Fruit fly (Drosophila melanogaster) whole organism, embryonic: ENCODE results near the gene mof.

ENCODE experiments used
- Adf1 ChIP-seq: fragments of 200-800 bp; sonication (Bioruptor generic); IDR thresholded peaks from 2 replicates; pipeline ENCODE4 v1.3.6; 2022; ENCODE audit warnings: missing biosample characterization, missing genetic modification characterization
- CG11093 ChIP-seq: fragments of 200-800 bp; sonication (Bioruptor generic); IDR thresholded peaks from 3 replicates; pipeline ENCODE4 v1.3.6; 2022; ENCODE audit warnings: missing biosample characterization, missing genetic modification characterization
- CG11696 ChIP-seq: fragments of 200-800 bp; sonication (Bioruptor generic); IDR thresholded peaks from 2 replicates; pipeline ENCODE4 v1.3.6; 2022; ENCODE audit warnings: missing biosample characterization, missing genetic modification characterization
- CG12155 ChIP-seq: fragments of 200-800 bp; sonication (Bioruptor generic); optimal IDR thresholded peaks from 3 replicates; lab custom pipeline; 2016; ENCODE audit warnings: missing biosample characterization, missing genetic modification characterization
- CG13296 ChIP-seq: fragments of 200-800 bp; sonication (Bioruptor generic); optimal IDR thresholded peaks from 3 replicates; lab custom pipeline; 2018; ENCODE audit warnings: missing biosample characterization, mild to moderate bottlenecking, missing genetic modification characterization
- CG14965 ChIP-seq: fragments of 200-800 bp; sonication (Bioruptor generic); optimal IDR thresholded peaks from 2 replicates; lab custom pipeline; 2016; ENCODE audit warnings: missing biosample characterization, missing genetic modification characterization, borderline replicate concordance
- CG15269 ChIP-seq: fragments of 200-800 bp; sonication (Bioruptor generic); optimal IDR thresholded peaks from 2 replicates; lab custom pipeline; 2018; ENCODE audit warnings: missing biosample characterization, mild to moderate bottlenecking, missing genetic modification characterization, moderate library complexity
- CG16779 ChIP-seq: fragments of 200-800 bp; sonication (Bioruptor generic); IDR thresholded peaks from 2 replicates; pipeline ENCODE4 v1.3.6; 2022; ENCODE audit warnings: missing biosample characterization, missing genetic modification characterization
- CG16813 ChIP-seq: fragments of 200-800 bp; sonication (Bioruptor generic); IDR thresholded peaks from 3 replicates; pipeline ENCODE4 v1.3.6; 2022; ENCODE audit warnings: missing biosample characterization, missing genetic modification characterization; ENCODE audit not compliant: partially characterized antibody
- CG17612 ChIP-seq: fragments of 200-800 bp; sonication (Bioruptor generic); IDR thresholded peaks from 2 replicates; pipeline ENCODE4 v1.3.6; 2022; ENCODE audit warnings: missing biosample characterization, missing genetic modification characterization
- CG17829 ChIP-seq: fragments of 200-800 bp; optimal IDR thresholded peaks from 2 replicates; lab custom pipeline; 2019; ENCODE audit warnings: missing biosample characterization, mild to moderate bottlenecking, missing genetic modification characterization, moderate library complexity
- CG18599 ChIP-seq: fragments of 200-800 bp; sonication (Bioruptor generic); optimal IDR thresholded peaks from 3 replicates; lab custom pipeline; 2017; ENCODE audit warnings: missing biosample characterization, missing genetic modification characterization, mild to moderate bottlenecking, moderate library complexity, missing genetic modification reagents
- CG33557 ChIP-seq: fragments of 200-800 bp; sonication (Bioruptor generic); optimal IDR thresholded peaks from 2 replicates; lab custom pipeline; 2019; ENCODE audit warnings: missing biosample characterization, mild to moderate bottlenecking, missing genetic modification characterization, moderate library complexity
- CG34422 ChIP-seq: fragments of 200-800 bp; sonication (Bioruptor generic); IDR thresholded peaks from 3 replicates; pipeline ENCODE4 v1.3.6; 2022; ENCODE audit warnings: missing biosample characterization, missing genetic modification characterization
- CG3726 ChIP-seq: fragments of 200-800 bp; sonication (Bioruptor generic); IDR thresholded peaks from 3 replicates; pipeline ENCODE4, ENCODE4 v1.3.6; 2022; ENCODE audit warnings: missing biosample characterization, missing genetic modification characterization
- CG42726 ChIP-seq: fragments of 200-800 bp; sonication (Bioruptor generic); IDR thresholded peaks from 2 replicates; pipeline ENCODE4 v1.3.6; 2022; ENCODE audit warnings: missing biosample characterization, missing genetic modification characterization; ENCODE audit not compliant: partially characterized antibody
- CG43689 ChIP-seq: fragments of 200-800 bp; sonication (Bioruptor generic); IDR thresholded peaks from 2 replicates; pipeline ENCODE4 v1.3.6; 2022; ENCODE audit warnings: missing biosample characterization, missing genetic modification characterization
- CG5245 ChIP-seq: fragments of 200-800 bp; sonication (Bioruptor generic); optimal IDR thresholded peaks from 3 replicates; lab custom pipeline; 2016; ENCODE audit warnings: missing biosample characterization, missing genetic modification characterization
- CG7357 ChIP-seq: fragments of 200-800 bp; sonication (Bioruptor generic); IDR thresholded peaks from 3 replicates; pipeline ENCODE4 v1.3.6; 2022; ENCODE audit warnings: missing biosample characterization, missing genetic modification characterization
- CG8089 ChIP-seq: fragments of 200-800 bp; sonication (Bioruptor generic); optimal IDR thresholded peaks from 3 replicates; lab custom pipeline; 2016; ENCODE audit warnings: missing biosample characterization, missing genetic modification characterization
- CG9437 ChIP-seq: fragments of 200-800 bp; sonication (Bioruptor generic); optimal IDR thresholded peaks from 2 replicates; lab custom pipeline; 2018; ENCODE audit warnings: missing biosample characterization, mild to moderate bottlenecking, missing genetic modification characterization
- CHES-1-like ChIP-seq: fragments of 200-800 bp; sonication (Bioruptor generic); optimal IDR thresholded peaks from 2 replicates; lab custom pipeline; 2016; ENCODE audit warnings: missing biosample characterization, missing genetic modification characterization
- Doc3 ChIP-seq: fragments of 200-800 bp; sonication (Bioruptor generic); IDR thresholded peaks from 3 replicates; pipeline ENCODE4 v1.3.6; 2022; ENCODE audit warnings: missing biosample characterization, missing genetic modification characterization; ENCODE audit not compliant: partially characterized antibody
- Mrtf ChIP-seq: fragments of 200-800 bp; sonication (Bioruptor generic); IDR thresholded peaks from 3 replicates; pipeline ENCODE4 v1.3.6; 2022; ENCODE audit warnings: missing biosample characterization, missing genetic modification characterization
- Optix ChIP-seq: fragments of 200-800 bp; sonication (Bioruptor generic); IDR thresholded peaks from 3 replicates; pipeline ENCODE4 v1.3.6; 2022; ENCODE audit warnings: missing biosample characterization, missing genetic modification characterization
- Xbp1 ChIP-seq: fragments of 200-800 bp; sonication (Bioruptor generic); optimal IDR thresholded peaks from 3 replicates; lab custom pipeline; 2016; ENCODE audit warnings: missing biosample characterization, mild to moderate bottlenecking, missing genetic modification characterization
- al ChIP-seq: fragments of 200-800 bp; sonication (Bioruptor generic); IDR thresholded peaks from 2 replicates; pipeline ENCODE4 v1.3.6; 2022; ENCODE audit warnings: missing biosample characterization, missing genetic modification characterization
- ap ChIP-seq: fragments of 200-800 bp; sonication (Bioruptor generic); IDR thresholded peaks from 2 replicates; pipeline ENCODE4 v1.3.6; 2022; ENCODE audit warnings: missing biosample characterization, missing genetic modification characterization
- cas ChIP-seq: fragments of 200-800 bp; sonication (Bioruptor generic); IDR thresholded peaks from 2 replicates; pipeline ENCODE4 v1.3.6; 2022; ENCODE audit warnings: missing biosample characterization, missing genetic modification characterization
- caup ChIP-seq: fragments of 200-800 bp; sonication (Bioruptor generic); optimal IDR thresholded peaks from 3 replicates; lab custom pipeline; 2017; ENCODE audit warnings: missing biosample characterization, mild to moderate bottlenecking, missing genetic modification characterization, moderate library complexity; ENCODE audit not compliant: severe bottlenecking
- croc ChIP-seq: fragments of 200-800 bp; sonication (Bioruptor generic); conservative IDR thresholded peaks from 3 replicates; pipeline ENCODE4 v1.3.6; 2022; ENCODE audit warnings: missing biosample characterization, missing genetic modification characterization
- ewg ChIP-seq: fragments of 200-800 bp; sonication (Bioruptor generic); optimal IDR thresholded peaks from 3 replicates; lab custom pipeline; 2017; ENCODE audit warnings: mild to moderate bottlenecking, missing biosample characterization, missing genetic modification reagents, missing genetic modification characterization
- fd102C ChIP-seq: fragments of 200-800 bp; sonication (Bioruptor generic); optimal IDR thresholded peaks from 2 replicates; lab custom pipeline; 2018; ENCODE audit warnings: missing biosample characterization, mild to moderate bottlenecking, missing genetic modification characterization, moderate library complexity
- fd3F ChIP-seq: fragments of 200-800 bp; sonication (Bioruptor generic); optimal IDR thresholded peaks from 2 replicates; lab custom pipeline; 2018; ENCODE audit warnings: missing biosample characterization, mild to moderate bottlenecking, missing genetic modification characterization, moderate library complexity
- ftz-f1 ChIP-seq: fragments of 200-800 bp; sonication (Bioruptor generic); optimal IDR thresholded peaks from 2 replicates; lab custom pipeline; 2016; ENCODE audit warnings: missing biosample characterization, missing genetic modification characterization
- gce ChIP-seq: fragments of 200-800 bp; sonication (Bioruptor generic); IDR thresholded peaks from 3 replicates; pipeline ENCODE4 v1.3.6; 2022; ENCODE audit warnings: missing biosample characterization, missing genetic modification characterization
- gt ChIP-seq: fragments of 200-800 bp; sonication (Bioruptor generic); IDR thresholded peaks from 2 replicates; pipeline ENCODE4 v1.3.6; 2022; ENCODE audit warnings: missing biosample characterization, missing genetic modification characterization
- ham ChIP-seq: fragments of 200-800 bp; sonication (Bioruptor generic); IDR thresholded peaks from 2 replicates; pipeline ENCODE4 v1.3.6; 2022; ENCODE audit warnings: missing biosample characterization, missing genetic modification characterization
- hkb ChIP-seq, 2 experiments: fragments of 200-800 bp in 1 of 2; fragments of >200 bp in 1 of 2; sonication (Bioruptor generic) in 1 of 2; IDR thresholded peaks in 1 of 2; optimal IDR thresholded peaks in 1 of 2; 2 replicates each; pipeline versions ENCODE4 v1.3.6 to Lab custom; 2017 to 2022; ENCODE audit warnings: missing biosample characterization in 1 of 2, missing genetic modification characterization in 1 of 2
- insv ChIP-seq, 2 experiments: fragments of 200-800 bp; sonication (Bioruptor generic); optimal IDR thresholded peaks; 3 replicates each; lab custom pipeline; 2016 to 2018; ENCODE audit warnings: missing biosample characterization in 2 of 2, missing genetic modification characterization in 2 of 2
- lab ChIP-seq: fragments of 200-800 bp; sonication (Bioruptor generic); optimal IDR thresholded peaks from 3 replicates; lab custom pipeline; 2017; ENCODE audit warnings: missing biosample characterization, missing genetic modification characterization, mild to moderate bottlenecking, moderate library complexity, missing genetic modification reagents
- otp ChIP-seq: fragments of 200-800 bp; sonication (Bioruptor generic); IDR thresholded peaks from 3 replicates; pipeline ENCODE4, ENCODE4 v1.3.6; 2022; ENCODE audit warnings: missing biosample characterization, missing genetic modification characterization
- phol ChIP-seq: fragments of 200-800 bp; sonication (Bioruptor generic); optimal IDR thresholded peaks from 3 replicates; lab custom pipeline; 2018; ENCODE audit warnings: missing biosample characterization, mild to moderate bottlenecking, missing genetic modification characterization, moderate library complexity
- sisA ChIP-seq: fragments of 200-800 bp; sonication (Bioruptor generic); IDR thresholded peaks from 2 replicates; pipeline ENCODE4 v1.3.6; 2022; ENCODE audit warnings: missing biosample characterization, missing genetic modification characterization
- sr ChIP-seq: fragments of 200-800 bp; sonication (Bioruptor generic); IDR thresholded peaks from 3 replicates; pipeline ENCODE4 v1.3.6; 2022; ENCODE audit warnings: missing biosample characterization, missing genetic modification characterization
- stc ChIP-seq: fragments of 200-800 bp; sonication (Bioruptor generic); IDR thresholded peaks from 2 replicates; pipeline ENCODE4 v1.3.6; 2022; ENCODE audit warnings: missing biosample characterization, missing genetic modification characterization
- vnd ChIP-seq: fragments of 200-800 bp; sonication (Bioruptor generic); IDR thresholded peaks from 3 replicates; pipeline ENCODE4 v1.3.6; 2022; ENCODE audit warnings: missing biosample characterization, missing genetic modification characterization; ENCODE audit not compliant: partially characterized antibody
- wor ChIP-seq: fragments of 200-800 bp; sonication (Bioruptor generic); IDR thresholded peaks from 2 replicates; pipeline ENCODE4 v1.3.6; 2022; ENCODE audit warnings: missing biosample characterization, missing genetic modification characterization

The mof gene

DNA sequence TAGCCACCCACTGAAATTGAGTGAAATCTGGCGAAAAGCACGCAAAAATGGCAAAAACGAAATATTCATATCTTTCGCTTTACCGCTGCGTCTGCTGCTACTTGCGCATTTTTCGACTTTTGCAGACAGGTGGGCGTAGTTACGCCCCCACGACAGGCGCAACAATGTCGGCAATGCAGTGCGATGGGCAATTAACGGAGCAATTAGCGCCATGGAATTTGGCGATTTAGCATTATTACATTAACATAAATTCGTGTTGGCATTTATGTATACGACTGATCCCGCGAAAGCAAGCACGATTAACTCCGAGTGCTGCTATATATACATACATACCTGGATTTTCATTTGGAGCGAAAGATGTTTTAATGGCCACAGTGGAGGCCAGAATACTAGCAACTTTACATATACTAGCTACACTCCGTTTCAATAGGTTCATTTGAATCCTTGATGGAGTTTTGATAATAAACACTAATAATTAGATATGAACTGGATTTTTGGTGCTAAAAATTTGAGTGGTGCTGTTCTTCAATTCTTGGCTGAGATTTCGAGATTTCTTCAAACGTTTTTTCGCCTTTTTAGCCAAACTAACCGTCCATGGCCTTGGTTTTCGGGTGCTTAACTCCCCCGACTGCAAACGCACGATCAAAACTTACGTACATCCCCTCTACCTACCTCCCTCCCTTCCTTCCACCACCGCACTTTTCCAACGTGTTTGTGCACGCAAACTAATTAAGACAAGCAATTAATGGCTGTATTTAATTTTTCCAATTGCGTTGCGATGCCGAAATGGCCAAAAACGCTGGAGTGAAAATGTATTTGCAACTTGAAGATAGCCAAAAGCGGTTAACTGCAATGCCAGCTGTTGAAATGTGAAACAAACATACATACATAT lies 20.4 kb upstream of the mof start (continued):
- no peak for TF ChIP-seq CG42726 (GFP tag; lab: Robert Waterston, UW)
- peak; percentile 86 for TF ChIP-seq CG11696
- TF ChIP-seq CG8089 (GFP tag; lab: Kevin White, UChicago), result no peak
- TF ChIP-seq CG9437, result no peak
- TF ChIP-seq CG14965 (GFP tag; lab: Kevin White, UChicago), result no peak
- TF ChIP-seq cas (GFP tag; lab: Robert Waterston, UW), result no peak
- no peak for TF ChIP-seq fd102C (GFP tag; lab: Kevin White, UChicago)
- TF ChIP-seq CG11093 (GFP tag; lab: Robert Waterston, UW), result no peak
- no peak for TF ChIP-seq ewg (GFP tag; lab: Kevin White, UChicago)
- TF ChIP-seq CG3726 (GFP tag; lab: Robert Waterston, UW), result 0 out of 3 replicates have a peak, but pooled peaks have one; percentile 60
- TF ChIP-seq CG16813, result no peak
- TF ChIP-seq ftz-f1 (GFP tag; lab: Kevin White, UChicago), result no peak
- TF ChIP-seq CG17612, result no peak
- TF ChIP-seq Mrtf (GFP tag; lab: Robert Waterston, UW), result no peak
- no peak for TF ChIP-seq CG18599 (GFP tag; lab: Kevin White, UChicago)
- TF ChIP-seq CG12155 (GFP tag; lab: Kevin White, UChicago), result peak; percentile 13
- 0 out of 3 replicates have a peak, but pooled peaks have one; percentile 37 for TF ChIP-seq Optix (GFP tag; lab: Robert Waterston, UW)
- no peak for TF ChIP-seq Doc3 (GFP tag; lab: Robert Waterston, UW)
- TF ChIP-seq stc (GFP tag; lab: Robert Waterston, UW), result no peak
- TF ChIP-seq insv (GFP tag; optimal IDR thresholded peaks at IDR 0.05; lab: Kevin White, UChicago), result no peak
- TF ChIP-seq gt (GFP tag; lab: Robert Waterston, UW), result no peak
- no peak for TF ChIP-seq CHES-1-like (GFP tag; lab: Kevin White, UChicago)
- no peak for TF ChIP-seq fd3F (GFP tag; lab: Kevin White, UChicago)
- TF ChIP-seq CG16779 (GFP tag; lab: Robert Waterston, UW), result no peak
- no peak; the same call in 2 of the 3 replicates for TF ChIP-seq CG34422
- no peak for TF ChIP-seq ap (GFP tag; lab: Robert Waterston, UW)
- TF ChIP-seq CG33557, result no peak
- TF ChIP-seq croc (GFP tag; lab: Robert Waterston, UW), result no peak
- no peak for TF ChIP-seq Adf1 (GFP tag; lab: Robert Waterston, UW)
- TF ChIP-seq al (GFP tag; lab: Robert Waterston, UW), result 0 out of 2 replicates have a peak, but pooled peaks have one; percentile 30
- peak; percentile 52 for TF ChIP-seq sisA (GFP tag; lab: Robert Waterston, UW)
- no peak for TF ChIP-seq lab (GFP tag; lab: Kevin White, UChicago)
- no peak for TF ChIP-seq CG13296 (GFP tag; lab: Kevin White, UChicago)
- peak; percentile 34 for TF ChIP-seq phol (tag; lab: Kevin White, UChicago)
- no peak for TF ChIP-seq caup (GFP tag; lab: Kevin White, UChicago)
- TF ChIP-seq CG17829, result no peak
- TF ChIP-seq wor, result no peak
- 0 out of 3 replicates have a peak, but pooled peaks have one; percentile 39 for TF ChIP-seq CG7357 (GFP tag; lab: Robert Waterston, UW)
- TF ChIP-seq otp (GFP tag; lab: Robert Waterston, UW), result no peak
- TF ChIP-seq CG43689 (GFP tag; lab: Robert Waterston, UW), result no peak
- TF ChIP-seq ham, result no peak
- TF ChIP-seq CG15269, result peak; percentile 30
- TF ChIP-seq Xbp1 (GFP tag; lab: Kevin White, UChicago), result peak; percentile 36
- TF ChIP-seq vnd, result no peak
- TF ChIP-seq hkb (optimal IDR thresholded peaks at IDR 0.05; lab: Kevin White, UChicago), result no peak
- TF ChIP-seq hkb (GFP tag; IDR thresholded peaks at IDR 0.05; lab: Robert Waterston, UW), result peak; percentile 28; the same call in 1 of the 2 replicates
- no peak for TF ChIP-seq CG5245 (GFP tag; lab: Kevin White, UChicago)
- TF ChIP-seq gce, result no peak
- TF ChIP-seq sr (GFP tag; lab: Robert Waterston, UW), result no peak
